Worm (Caenorhabditis elegans): ENCODE measurements around the gene egg-1.

DNA sequence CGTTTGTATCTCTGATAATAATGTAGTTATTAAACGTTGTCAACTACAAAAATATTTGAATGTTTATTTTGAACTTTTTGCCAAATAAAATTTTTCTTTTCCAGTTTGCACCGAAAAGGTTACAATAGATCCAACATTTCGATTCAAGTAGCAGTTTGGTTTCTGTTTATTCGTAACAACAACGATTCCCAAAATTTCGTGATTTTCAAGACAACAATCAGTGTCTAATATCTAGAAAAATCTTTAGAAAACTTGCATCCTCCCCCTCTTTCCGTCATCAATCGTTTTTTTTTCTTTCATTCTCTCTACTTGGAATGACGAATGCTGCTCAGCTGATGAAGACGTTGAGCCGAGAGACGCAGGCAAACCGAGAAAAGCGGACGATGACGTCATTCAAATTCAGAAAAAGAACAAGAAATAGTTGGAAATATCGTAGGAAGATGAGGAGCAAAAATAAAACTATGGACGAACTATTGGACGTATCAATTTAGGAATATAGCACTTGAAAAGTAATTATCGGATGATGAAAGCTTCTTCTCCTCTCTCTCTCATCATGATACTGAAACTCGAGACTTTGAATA, 30.6 kb downstream of the egg-1 start:
- no peak for TF ChIP-seq cebp-1 (GFP tag; IDR thresholded peaks at IDR 0.05)
- TF ChIP-seq cebp-1 (tag; optimal IDR thresholded peaks at IDR 0.05), result peak; percentile 35
- no peak for TF ChIP-seq ama-1 (optimal IDR thresholded peaks at IDR 0.05)
- no peak for TF ChIP-seq ama-1 (GFP tag; optimal IDR thresholded peaks at IDR 0.05)
- TF ChIP-seq lin-35 (GFP tag; optimal IDR thresholded peaks at IDR 0.05), result peak in 1 of 3 experiments; percentile 84
